Worm (Caenorhabditis elegans) whole organism, young adult: ENCODE results near the gene F11G11.14.
A peak's percentile ranks its signal among the peaks of the same experiment; 100 is the strongest.

ENCODE experiments used
- B0019.2 ChIP-seq: fragments of 200-800 bp; sonication (Bioruptor generic); conservative IDR thresholded peaks from 2 replicates; pipeline ENCODE4 v1.3.6; 2022; ENCODE audit warnings: missing genetic modification reagents, missing genetic modification characterization, missing compliant biosample characterization
- B0336.3 ChIP-seq: fragments of 200-800 bp; sonication (Bioruptor generic); IDR thresholded peaks from 2 replicates; pipeline ENCODE4 v1.3.6; 2022; ENCODE audit warnings: missing genetic modification characterization, missing compliant biosample characterization
- F23B12.7 ChIP-seq: sonication (generic microtip); optimal IDR thresholded peaks from 2 replicates; lab custom pipeline; 2017; ENCODE audit warnings: missing genetic modification characterization, mild to moderate bottlenecking, missing compliant biosample characterization, antibody characterized with exemption, moderate library complexity; ENCODE audit not compliant: insufficient read depth
- F37B4.10 ChIP-seq: fragments of 200-800 bp; sonication (Bioruptor generic); IDR thresholded peaks from 2 replicates; pipeline ENCODE4 v1.3.6; 2022; ENCODE audit warnings: missing genetic modification characterization, missing compliant biosample characterization
- F57C9.4 ChIP-seq: sonication (generic microtip); optimal IDR thresholded peaks from 2 replicates; lab custom pipeline; 2017; ENCODE audit warnings: mild to moderate bottlenecking, missing genetic modification characterization, missing compliant biosample characterization
- K11D2.4 ChIP-seq: fragments of 200-800 bp; sonication (Bioruptor generic); IDR thresholded peaks from 2 replicates; pipeline ENCODE4 v1.3.6; 2022; ENCODE audit warnings: missing genetic modification reagents, missing genetic modification characterization, missing compliant biosample characterization
- T07F8.4 ChIP-seq: sonication (generic microtip); optimal IDR thresholded peaks from 2 replicates; lab custom pipeline; 2016; ENCODE audit warnings: mild to moderate bottlenecking, missing genetic modification characterization, moderate library complexity, missing compliant biosample characterization
- Y56A3A.18 ChIP-seq: fragments of 200-800 bp; sonication (Bioruptor generic); IDR thresholded peaks from 2 replicates; pipeline ENCODE4 v1.3.6; 2022; ENCODE audit warnings: missing genetic modification reagents, missing genetic modification characterization, missing compliant biosample characterization
- ZK185.1 ChIP-seq: sonication (generic microtip); optimal IDR thresholded peaks from 2 replicates; lab custom pipeline; 2016; ENCODE audit warnings: mild to moderate bottlenecking, missing genetic modification characterization, missing compliant biosample characterization; ENCODE audit not compliant: poor library complexity, severe bottlenecking
- attf-3 ChIP-seq: fragments of 200-800 bp; sonication (Bioruptor generic); conservative IDR thresholded peaks from 2 replicates; pipeline ENCODE4 v1.3.6; 2022; ENCODE audit warnings: missing genetic modification reagents, missing genetic modification characterization, missing compliant biosample characterization
- attf-6 ChIP-seq: fragments of 200-800 bp; sonication (Bioruptor generic); IDR thresholded peaks from 2 replicates; pipeline ENCODE4 v1.3.6; 2022; ENCODE audit warnings: missing genetic modification reagents, missing genetic modification characterization, missing compliant biosample characterization
- cebp-1 ChIP-seq, 2 experiments: fragments of 200-800 bp in 1 of 2; sonication (Bioruptor generic) in 1 of 2; sonication (generic microtip) in 1 of 2; IDR thresholded peaks in 1 of 2; optimal IDR thresholded peaks in 1 of 2; 2 replicates each; pipeline versions ENCODE4 v1.3.6 to Lab custom; 2017 to 2022; ENCODE audit warnings: missing compliant biosample characterization in 2 of 2, missing genetic modification characterization in 2 of 2, mild to moderate bottlenecking in 1 of 2, missing genetic modification reagents in 1 of 2, moderate library complexity in 1 of 2
- ceh-58 ChIP-seq: fragments of 200-800 bp; sonication (Bioruptor generic); IDR thresholded peaks from 2 replicates; pipeline ENCODE4 v1.3.6; 2022; ENCODE audit warnings: missing genetic modification characterization, missing compliant biosample characterization
- chd-7 ChIP-seq: sonication (generic microtip); optimal IDR thresholded peaks from 2 replicates; lab custom pipeline; 2016; ENCODE audit warnings: mild to moderate bottlenecking, missing genetic modification characterization, moderate library complexity, missing compliant biosample characterization
- efl-1 ChIP-seq: fragments of 150-350 bp; optimal IDR thresholded peaks from 2 replicates; lab custom pipeline; 2014; ENCODE audit warnings: missing biosample characterization, missing genetic modification reagents, missing genetic modification characterization
- egl-44 ChIP-seq: fragments of 200-800 bp; sonication (Bioruptor generic); IDR thresholded peaks from 2 replicates; pipeline ENCODE4 v1.3.6; 2022; ENCODE audit warnings: missing genetic modification reagents, missing genetic modification characterization, missing compliant biosample characterization
- hlh-12 ChIP-seq: sonication (generic microtip); optimal IDR thresholded peaks from 2 replicates; lab custom pipeline; 2016; ENCODE audit warnings: missing genetic modification characterization, missing compliant biosample characterization
- hmg-1.2 ChIP-seq: fragments of 200-800 bp; sonication (Bioruptor generic); IDR thresholded peaks from 2 replicates; pipeline ENCODE4 v1.3.6; 2022; ENCODE audit warnings: missing genetic modification reagents, missing genetic modification characterization, missing compliant biosample characterization
- hmg-20 ChIP-seq: fragments of 200-800 bp; sonication (Bioruptor generic); IDR thresholded peaks from 2 replicates; pipeline ENCODE4 v1.3.6; 2022; ENCODE audit warnings: missing genetic modification reagents, missing genetic modification characterization, missing compliant biosample characterization
- let-526 ChIP-seq: fragments of 200-800 bp; sonication (Bioruptor generic); IDR thresholded peaks from 2 replicates; pipeline ENCODE4 v1.3.6; 2022; ENCODE audit warnings: missing genetic modification reagents, missing genetic modification characterization, missing compliant biosample characterization
- lin-26 ChIP-seq: fragments of 200-800 bp; sonication (Bioruptor generic); IDR thresholded peaks from 2 replicates; pipeline ENCODE4 v1.3.6; 2022; ENCODE audit warnings: missing genetic modification reagents, missing genetic modification characterization, missing compliant biosample characterization
- lin-35 ChIP-seq, 3 experiments: fragments of 150-350 bp in 2 of 3; sonication (generic microtip) in 1 of 3; optimal IDR thresholded peaks; 2 replicates each; lab custom pipeline; 2014 to 2018; ENCODE audit warnings: missing biosample characterization in 3 of 3, missing genetic modification characterization in 3 of 3, missing genetic modification reagents in 3 of 3
- madf-8 ChIP-seq: fragments of 200-800 bp; sonication (Bioruptor generic); conservative IDR thresholded peaks from 2 replicates; pipeline ENCODE4 v1.3.6; 2022; ENCODE audit warnings: missing genetic modification reagents, missing genetic modification characterization, missing compliant biosample characterization
- mes-4 ChIP-seq: sonication (generic microtip); optimal IDR thresholded peaks from 2 replicates; lab custom pipeline; 2016; ENCODE audit warnings: missing genotype, missing genetic modification characterization, missing compliant biosample characterization
- nhr-179 ChIP-seq: sonication (generic microtip); optimal IDR thresholded peaks from 2 replicates; lab custom pipeline; 2016; ENCODE audit warnings: mild to moderate bottlenecking, missing genetic modification characterization, missing compliant biosample characterization
- nhr-27 ChIP-seq: fragments of 200-800 bp; sonication (Bioruptor generic); optimal IDR thresholded peaks from 2 replicates; lab custom pipeline; 2018; ENCODE audit warnings: mild to moderate bottlenecking, missing genetic modification characterization, moderate library complexity, missing compliant biosample characterization
- nhr-90 ChIP-seq: sonication (generic microtip); optimal IDR thresholded peaks from 2 replicates; lab custom pipeline; 2016; ENCODE audit warnings: missing genotype, mild to moderate bottlenecking, missing genetic modification characterization, missing compliant biosample characterization
- pha-4 ChIP-seq: fragments of 150-350 bp; sonication (generic microtip); optimal IDR thresholded peaks from 2 replicates; lab custom pipeline; 2014; ENCODE audit warnings: missing biosample characterization, missing genetic modification reagents, missing genetic modification characterization
- somi-1 ChIP-seq: fragments of 200-800 bp; sonication (Bioruptor generic); optimal IDR thresholded peaks from 2 replicates; lab custom pipeline; 2018; ENCODE audit warnings: mild to moderate bottlenecking, missing genetic modification characterization, missing compliant biosample characterization
- tlf-1 ChIP-seq: fragments of 200-800 bp; sonication (Bioruptor generic); optimal IDR thresholded peaks from 2 replicates; lab custom pipeline; 2018; ENCODE audit warnings: mild to moderate bottlenecking, missing genetic modification characterization, missing compliant biosample characterization
- unc-130 ChIP-seq: sonication (generic microtip); optimal IDR thresholded peaks from 2 replicates; lab custom pipeline; 2016; ENCODE audit warnings: missing genetic modification reagents, missing genetic modification characterization, missing compliant biosample characterization
- xnd-1 ChIP-seq: sonication (generic microtip); optimal IDR thresholded peaks from 2 replicates; lab custom pipeline; 2016; ENCODE audit warnings: missing genotype, missing genetic modification reagents, missing genetic modification characterization, missing compliant biosample characterization
- ztf-22 ChIP-seq: fragments of 200-800 bp; sonication (Bioruptor generic); optimal IDR thresholded peaks from 2 replicates; lab custom pipeline; 2018; ENCODE audit warnings: mild to moderate bottlenecking, missing genetic modification characterization, moderate library complexity, missing compliant biosample characterization
- ztf-3 ChIP-seq: fragments of 200-800 bp; sonication (Bioruptor generic); optimal IDR thresholded peaks from 2 replicates; lab custom pipeline; 2018; ENCODE audit warnings: mild to moderate bottlenecking, missing genetic modification characterization, missing compliant biosample characterization
- ztf-6 ChIP-seq: fragments of 200-800 bp; sonication (Bioruptor generic); IDR thresholded peaks from 2 replicates; pipeline ENCODE4 v1.3.6; 2022; ENCODE audit warnings: missing genetic modification reagents, missing genetic modification characterization, missing compliant biosample characterization

F11G11.14 gene

DNA sequence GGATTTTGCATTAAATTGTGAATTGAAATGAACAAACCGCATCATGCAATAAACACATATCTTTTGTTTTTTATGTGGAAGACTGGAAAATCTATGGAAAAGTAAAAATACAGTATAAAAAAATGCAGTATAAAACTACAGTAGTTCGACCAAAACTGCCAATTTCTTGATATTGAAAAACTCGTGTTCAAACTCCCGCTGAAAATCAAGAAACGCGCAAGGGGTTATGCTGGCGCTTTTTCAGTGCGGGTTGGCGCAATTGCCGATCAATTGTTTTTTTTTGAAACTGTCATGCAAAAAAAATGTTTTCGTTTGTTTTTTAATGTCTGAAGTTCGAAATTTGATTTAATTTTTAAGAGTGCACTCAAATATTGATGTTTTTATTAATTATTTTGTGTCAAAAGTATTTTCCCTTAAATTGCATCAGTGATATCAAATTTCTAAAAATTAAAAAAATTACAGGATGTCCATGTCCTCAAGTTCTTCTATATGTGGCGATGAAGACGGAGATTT, 11.8 kb upstream of the F11G11.14 start, which contains the start of gene dnj-9 (continued):
- peak; percentile 83 for TF ChIP-seq xnd-1
- peak; percentile 34 for TF ChIP-seq mes-4 (tag; lab: Kevin White, UChicago)
- TF ChIP-seq tlf-1 (GFP tag; lab: Kevin White, UChicago) = peak; percentile 93
- TF ChIP-seq attf-3 (GFP tag; lab: Robert Waterston, UW) = peak; percentile 68
- TF ChIP-seq T07F8.4 = peak; percentile 41
- TF ChIP-seq hmg-1.2 (GFP tag; lab: Robert Waterston, UW) = peak; percentile 73
- TF ChIP-seq nhr-27 (tag; lab: Kevin White, UChicago) = peak; percentile 41
- TF ChIP-seq attf-6 (GFP tag; lab: Robert Waterston, UW) = peak; percentile 73
- TF ChIP-seq cebp-1 (GFP tag; IDR thresholded peaks at IDR 0.05; lab: Robert Waterston, UW) = peak; percentile 54
- TF ChIP-seq cebp-1 (tag; optimal IDR thresholded peaks at IDR 0.05; lab: Kevin White, UChicago) = peak; percentile 92
- no peak for TF ChIP-seq nhr-179 (tag; lab: Kevin White, UChicago)
- no peak for TF ChIP-seq F37B4.10
- peak; percentile 95 for TF ChIP-seq Y56A3A.18 (GFP tag; lab: Robert Waterston, UW)
- no peak for TF ChIP-seq ztf-3 (GFP tag; lab: Kevin White, UChicago)
- TF ChIP-seq B0019.2 (GFP tag; lab: Robert Waterston, UW) = peak; percentile 32; the same call in 1 of the 2 replicates
- no peak for TF ChIP-seq nhr-90
- TF ChIP-seq somi-1 = peak; percentile 53
- peak; percentile 85 for TF ChIP-seq hmg-20 (GFP tag; lab: Robert Waterston, UW)
- peak; percentile 86 to 99 (median 92) for TF ChIP-seq lin-35 (GFP tag; optimal IDR thresholded peaks at IDR 0.05; lab: Kevin White, UChicago)
- TF ChIP-seq ceh-58 (GFP tag; lab: Robert Waterston, UW) = no peak
- TF ChIP-seq ztf-22 (GFP tag; lab: Kevin White, UChicago) = no peak
- TF ChIP-seq ZK185.1 = peak; percentile 95
- TF ChIP-seq B0336.3 (GFP tag; lab: Robert Waterston, UW) = peak; percentile 93
- TF ChIP-seq egl-44 (GFP tag; lab: Robert Waterston, UW) = peak; percentile 82; the same call in 1 of the 2 replicates
- no peak for TF ChIP-seq hlh-12
- peak; percentile 79 for TF ChIP-seq madf-8 (GFP tag; lab: Robert Waterston, UW)
- TF ChIP-seq efl-1 (GFP tag; lab: Kevin White, UChicago) = peak; percentile 91
- peak; percentile 81 for TF ChIP-seq chd-7 (tag; lab: Kevin White, UChicago)
- peak; percentile 94 for TF ChIP-seq pha-4
- peak; percentile 40; the same call in 1 of the 2 replicates for TF ChIP-seq lin-26 (GFP tag; lab: Robert Waterston, UW)
- peak; percentile 75 for TF ChIP-seq unc-130 (GFP tag; lab: Kevin White, UChicago)
- peak; percentile 83; the same call in 1 of the 2 replicates for TF ChIP-seq let-526

DNA sequence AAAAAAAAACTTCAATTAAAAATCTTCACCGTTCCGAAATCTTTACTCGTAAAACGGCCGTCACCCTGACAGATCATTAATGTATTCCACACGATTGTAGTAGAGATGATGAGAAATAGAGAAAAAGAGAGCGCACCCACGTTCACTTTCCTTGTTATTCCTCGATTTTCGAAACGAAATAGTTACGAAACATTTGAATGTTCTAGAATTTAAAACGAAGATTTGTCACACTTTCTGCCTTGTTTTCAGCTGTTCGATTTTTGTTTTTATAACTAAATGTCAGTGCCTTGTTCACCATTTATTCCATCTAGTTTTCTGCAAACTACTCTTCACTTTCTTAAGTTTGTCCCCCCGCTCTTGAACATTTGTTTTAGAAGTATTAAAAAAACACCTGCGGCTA, 8.7 kb upstream of the F11G11.14 start:
- TF ChIP-seq cebp-1 (GFP tag; IDR thresholded peaks at IDR 0.05; lab: Robert Waterston, UW) = no peak
- peak; percentile 66 for TF ChIP-seq cebp-1 (tag; optimal IDR thresholded peaks at IDR 0.05; lab: Kevin White, UChicago)
- TF ChIP-seq ztf-6 (GFP tag; lab: Robert Waterston, UW) = no peak
- no peak for TF ChIP-seq F57C9.4 (tag; lab: Kevin White, UChicago)

DNA sequence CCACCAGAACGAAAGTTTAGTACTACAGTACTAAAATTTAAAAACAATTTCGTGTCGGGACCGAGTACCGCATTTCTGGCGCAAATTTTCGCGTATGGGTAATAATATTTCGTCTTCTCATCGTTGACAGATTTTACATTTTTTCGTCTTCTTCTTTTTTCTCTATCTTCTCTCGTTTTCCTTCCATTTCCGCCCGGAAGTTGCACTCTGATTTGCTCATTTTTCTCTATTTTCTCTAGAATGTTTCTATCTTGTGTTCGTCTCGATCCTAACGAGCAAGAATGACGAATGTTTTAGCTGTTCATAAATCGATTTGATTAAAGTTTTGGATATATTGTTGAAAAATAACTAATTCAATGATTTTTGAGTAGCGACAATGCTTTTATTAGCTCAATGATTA, 8.0 kb upstream of the F11G11.14 start:
- TF ChIP-seq F23B12.7 (tag; lab: Kevin White, UChicago) (no peak), K11D2.4 (GFP tag; lab: Robert Waterston, UW) (0 out of 2 replicates have a peak, but pooled peaks have one; percentile 19)
